Fruit fly (Drosophila melanogaster) whole organism, embryonic: ENCODE results near the gene fru.

Experiments
- Abd-B ChIP-seq: fragments of 200-800 bp; sonication (Bioruptor generic); optimal IDR thresholded peaks from 2 replicates; lab custom pipeline; 2018; ENCODE audit warnings: missing biosample characterization, mild to moderate bottlenecking, missing genetic modification characterization, moderate library complexity
- CG10431 ChIP-seq: fragments of 200-800 bp; sonication (Bioruptor generic); optimal IDR thresholded peaks from 3 replicates; lab custom pipeline; 2018; ENCODE audit warnings: missing biosample characterization, mild to moderate bottlenecking, missing genetic modification characterization
- CG14050 ChIP-seq: fragments of 200-800 bp; sonication (Bioruptor generic); IDR thresholded peaks from 3 replicates; pipeline ENCODE4 v1.3.6; 2022; ENCODE audit warnings: missing biosample characterization, missing genetic modification characterization
- CG14441 ChIP-seq: fragments of 200-800 bp; sonication (Bioruptor generic); IDR thresholded peaks from 2 replicates; pipeline ENCODE4 v1.3.6; 2022; ENCODE audit warnings: missing biosample characterization, missing genetic modification characterization
- CG16813 ChIP-seq: fragments of 200-800 bp; sonication (Bioruptor generic); IDR thresholded peaks from 3 replicates; pipeline ENCODE4 v1.3.6; 2022; ENCODE audit warnings: missing biosample characterization, missing genetic modification characterization; ENCODE audit not compliant: partially characterized antibody
- CG17568 ChIP-seq: fragments of 200-800 bp; sonication (Bioruptor generic); optimal IDR thresholded peaks from 2 replicates; lab custom pipeline; 2018; ENCODE audit warnings: missing biosample characterization, mild to moderate bottlenecking, missing genetic modification characterization, moderate library complexity
- CG17802 ChIP-seq: fragments of 200-800 bp; sonication (Bioruptor generic); optimal IDR thresholded peaks from 2 replicates; lab custom pipeline; 2018; ENCODE audit warnings: missing biosample characterization, mild to moderate bottlenecking, missing genetic modification characterization, moderate library complexity
- CG17829 ChIP-seq: fragments of 200-800 bp; optimal IDR thresholded peaks from 2 replicates; lab custom pipeline; 2019; ENCODE audit warnings: missing biosample characterization, mild to moderate bottlenecking, missing genetic modification characterization, moderate library complexity
- CG2202 ChIP-seq: fragments of 200-800 bp; sonication (Bioruptor generic); optimal IDR thresholded peaks from 2 replicates; lab custom pipeline; 2018; ENCODE audit warnings: missing biosample characterization, mild to moderate bottlenecking, missing genetic modification characterization
- CG3065 ChIP-seq: fragments of 200-800 bp; sonication (Bioruptor generic); optimal IDR thresholded peaks from 2 replicates; lab custom pipeline; 2016; ENCODE audit warnings: missing biosample characterization, missing genetic modification characterization
- CG33213 ChIP-seq: fragments of 200-800 bp; sonication (Bioruptor generic); optimal IDR thresholded peaks from 3 replicates; lab custom pipeline; 2016; ENCODE audit warnings: missing biosample characterization, missing genetic modification characterization
- CG3407 ChIP-seq: fragments of 200-800 bp; sonication (Bioruptor generic); optimal IDR thresholded peaks from 2 replicates; lab custom pipeline; 2018; ENCODE audit warnings: missing biosample characterization, mild to moderate bottlenecking, missing genetic modification characterization
- CG34224 ChIP-seq: fragments of 200-800 bp; sonication (Bioruptor generic); IDR thresholded peaks from 3 replicates; pipeline ENCODE4 v1.3.6; 2022; ENCODE audit warnings: missing biosample characterization, missing genetic modification characterization; ENCODE audit not compliant: partially characterized antibody
- CG34376 ChIP-seq: fragments of 200-800 bp; sonication (Bioruptor generic); optimal IDR thresholded peaks from 2 replicates; lab custom pipeline; 2018; ENCODE audit warnings: missing biosample characterization, mild to moderate bottlenecking, missing genetic modification characterization
- CG4404 ChIP-seq: fragments of 200-800 bp; sonication (Bioruptor generic); IDR thresholded peaks from 2 replicates; pipeline ENCODE4 v1.3.6; 2022; ENCODE audit warnings: missing biosample characterization, missing genetic modification characterization
- CG4617 ChIP-seq: fragments of 200-800 bp; sonication (Bioruptor generic); optimal IDR thresholded peaks from 3 replicates; lab custom pipeline; 2016; ENCODE audit warnings: missing biosample characterization, missing genetic modification characterization, borderline replicate concordance
- CG5953 ChIP-seq: fragments of 200-800 bp; sonication (Bioruptor generic); IDR thresholded peaks from 2 replicates; pipeline ENCODE4 v1.3.6; 2022; ENCODE audit warnings: missing biosample characterization, missing genetic modification characterization
- CG7786 ChIP-seq: fragments of 200-800 bp; sonication (Bioruptor generic); optimal IDR thresholded peaks from 2 replicates; lab custom pipeline; 2016; ENCODE audit warnings: missing biosample characterization, missing genetic modification characterization
- CG7963 ChIP-seq: fragments of 200-800 bp; sonication (Bioruptor generic); IDR thresholded peaks from 3 replicates; pipeline ENCODE4 v1.3.6; 2022; ENCODE audit warnings: missing biosample characterization, missing genetic modification characterization; ENCODE audit not compliant: partially characterized antibody
- CG8359 ChIP-seq: fragments of 200-800 bp; sonication (Bioruptor generic); optimal IDR thresholded peaks from 2 replicates; lab custom pipeline; 2017; ENCODE audit warnings: missing biosample characterization, mild to moderate bottlenecking, missing genetic modification characterization, borderline replicate concordance
- CG9797 ChIP-seq: fragments of 200-800 bp; sonication (Bioruptor generic); optimal IDR thresholded peaks from 3 replicates; lab custom pipeline; 2018; ENCODE audit warnings: missing biosample characterization, mild to moderate bottlenecking, missing genetic modification characterization
- CG9817 ChIP-seq: fragments of 200-800 bp; sonication (Bioruptor generic); optimal IDR thresholded peaks from 2 replicates; lab custom pipeline; 2018; ENCODE audit warnings: missing biosample characterization, mild to moderate bottlenecking, missing genetic modification characterization, moderate library complexity
- Camta ChIP-seq: fragments of 200-800 bp; sonication (Bioruptor generic); optimal IDR thresholded peaks from 2 replicates; lab custom pipeline; 2016; ENCODE audit warnings: missing biosample characterization, missing genetic modification characterization
- D19A ChIP-seq: fragments of 200-800 bp; optimal IDR thresholded peaks from 3 replicates; lab custom pipeline; 2019; ENCODE audit warnings: missing biosample characterization, mild to moderate bottlenecking, missing genetic modification characterization, moderate library complexity
- Dip3 ChIP-seq: fragments of 200-800 bp; sonication (Bioruptor generic); optimal IDR thresholded peaks from 3 replicates; lab custom pipeline; 2016; ENCODE audit warnings: missing biosample characterization, missing genetic modification characterization
- Hmx ChIP-seq: fragments of 200-800 bp; sonication (Bioruptor generic); optimal IDR thresholded peaks from 2 replicates; lab custom pipeline; 2016; ENCODE audit warnings: missing biosample characterization, missing genetic modification characterization
- Lpt ChIP-seq: fragments of >200 bp; optimal IDR thresholded peaks from 2 replicates; lab custom pipeline; 2018; ENCODE audit warnings: missing biosample characterization, missing genetic modification characterization
- NC2α ChIP-seq: fragments of 200-800 bp; sonication (Bioruptor generic); optimal IDR thresholded peaks from 2 replicates; lab custom pipeline; 2016; ENCODE audit warnings: missing biosample characterization, missing genetic modification characterization
- Sox102F ChIP-seq: fragments of 200-800 bp; sonication (Bioruptor generic); optimal IDR thresholded peaks from 2 replicates; lab custom pipeline; 2018; ENCODE audit warnings: missing biosample characterization, mild to moderate bottlenecking, missing genetic modification characterization, moderate library complexity
- TFAM ChIP-seq: fragments of 200-800 bp; sonication (Bioruptor generic); optimal IDR thresholded peaks from 2 replicates; lab custom pipeline; 2017; ENCODE audit warnings: missing biosample characterization, missing genetic modification characterization, inconsistent platforms
- cato ChIP-seq: fragments of 200-800 bp; sonication (Bioruptor generic); optimal IDR thresholded peaks from 2 replicates; lab custom pipeline; 2016; ENCODE audit warnings: missing biosample characterization, missing genetic modification characterization, borderline replicate concordance
- chinmo ChIP-seq: fragments of 200-800 bp; sonication (Bioruptor generic); IDR thresholded peaks from 4 replicates; pipeline ENCODE4 v1.3.6; 2022; ENCODE audit warnings: missing biosample characterization, missing genetic modification characterization; ENCODE audit not compliant: partially characterized antibody
- dan ChIP-seq: fragments of 200-800 bp; sonication (Bioruptor generic); IDR thresholded peaks from 2 replicates; pipeline ENCODE4 v1.3.6; 2022; ENCODE audit warnings: missing biosample characterization, missing genetic modification characterization
- dm ChIP-seq: fragments of 200-800 bp; sonication (Bioruptor generic); optimal IDR thresholded peaks from 3 replicates; lab custom pipeline; 2016; ENCODE audit warnings: missing biosample characterization, missing genetic modification characterization
- esg ChIP-seq: fragments of 200-800 bp; sonication (Bioruptor generic); conservative IDR thresholded peaks from 2 replicates; pipeline ENCODE4 v1.3.6; 2022; ENCODE audit warnings: missing biosample characterization, missing genetic modification characterization
- eve ChIP-seq, 2 experiments: fragments of >200 bp; optimal IDR thresholded peaks; 2 replicates each; lab custom pipeline; 2017; ENCODE audit warnings: missing biosample characterization in 2 of 2, missing genetic modification characterization in 2 of 2
- exex ChIP-seq: fragments of 200-800 bp; sonication (Bioruptor generic); optimal IDR thresholded peaks from 4 replicates; lab custom pipeline; 2018; ENCODE audit warnings: missing biosample characterization, mild to moderate bottlenecking, missing genetic modification characterization, moderate library complexity
- fd64A ChIP-seq: fragments of 200-800 bp; sonication (Bioruptor generic); optimal IDR thresholded peaks from 3 replicates; lab custom pipeline; 2018; ENCODE audit warnings: missing biosample characterization, mild to moderate bottlenecking, missing genetic modification characterization
- hb ChIP-seq: fragments of 200-800 bp; sonication (Bioruptor generic); IDR thresholded peaks from 3 replicates; pipeline ENCODE4 v1.3.6; 2022; ENCODE audit warnings: missing biosample characterization, missing genetic modification characterization; ENCODE audit not compliant: partially characterized antibody
- klu ChIP-seq: fragments of 200-800 bp; sonication (Bioruptor generic); IDR thresholded peaks from 2 replicates; pipeline ENCODE4 v1.3.6; 2022; ENCODE audit warnings: missing biosample characterization, missing genetic modification characterization
- lmd ChIP-seq: fragments of 200-800 bp; sonication (Bioruptor generic); IDR thresholded peaks from 2 replicates; pipeline ENCODE4 v1.3.6; 2022; ENCODE audit warnings: missing biosample characterization, missing genetic modification characterization
- pfk ChIP-seq: fragments of 200-800 bp; sonication (Bioruptor generic); optimal IDR thresholded peaks from 2 replicates; lab custom pipeline; 2018; ENCODE audit warnings: missing biosample characterization, mild to moderate bottlenecking, missing genetic modification characterization, moderate library complexity
- pho ChIP-seq: fragments of 200-800 bp; sonication (Bioruptor generic); optimal IDR thresholded peaks from 2 replicates; lab custom pipeline; 2016; ENCODE audit warnings: missing biosample characterization, missing genetic modification characterization
- repo ChIP-seq: fragments of 200-800 bp; sonication (Bioruptor generic); optimal IDR thresholded peaks from 2 replicates; lab custom pipeline; 2016; ENCODE audit warnings: missing biosample characterization, missing genetic modification characterization
- ro ChIP-seq: fragments of 200-800 bp; sonication (Bioruptor generic); IDR thresholded peaks from 2 replicates; pipeline ENCODE4 v1.3.6; 2022; ENCODE audit warnings: missing biosample characterization, missing genetic modification characterization
- sim ChIP-seq: fragments of 200-800 bp; sonication (Bioruptor generic); IDR thresholded peaks from 2 replicates; pipeline ENCODE4 v1.3.6; 2022; ENCODE audit warnings: missing biosample characterization, missing genetic modification characterization
- sqz ChIP-seq: fragments of 200-800 bp; sonication (Bioruptor generic); optimal IDR thresholded peaks from 3 replicates; lab custom pipeline; 2018; ENCODE audit warnings: missing biosample characterization, mild to moderate bottlenecking, missing genetic modification characterization
- twi ChIP-seq: fragments of 200-800 bp; optimal IDR thresholded peaks from 2 replicates; lab custom pipeline; 2019; ENCODE audit warnings: missing biosample characterization, mild to moderate bottlenecking, missing genetic modification characterization, moderate library complexity
- vfl ChIP-seq: fragments of 200-800 bp; sonication (Bioruptor generic); optimal IDR thresholded peaks from 2 replicates; lab custom pipeline; 2016; ENCODE audit warnings: missing biosample characterization, missing genetic modification characterization
- z ChIP-seq: fragments of 200-800 bp; sonication (Bioruptor generic); IDR thresholded peaks from 3 replicates; pipeline ENCODE4 v1.3.6; 2022; ENCODE audit warnings: missing biosample characterization, missing genetic modification characterization

fru gene

DNA sequence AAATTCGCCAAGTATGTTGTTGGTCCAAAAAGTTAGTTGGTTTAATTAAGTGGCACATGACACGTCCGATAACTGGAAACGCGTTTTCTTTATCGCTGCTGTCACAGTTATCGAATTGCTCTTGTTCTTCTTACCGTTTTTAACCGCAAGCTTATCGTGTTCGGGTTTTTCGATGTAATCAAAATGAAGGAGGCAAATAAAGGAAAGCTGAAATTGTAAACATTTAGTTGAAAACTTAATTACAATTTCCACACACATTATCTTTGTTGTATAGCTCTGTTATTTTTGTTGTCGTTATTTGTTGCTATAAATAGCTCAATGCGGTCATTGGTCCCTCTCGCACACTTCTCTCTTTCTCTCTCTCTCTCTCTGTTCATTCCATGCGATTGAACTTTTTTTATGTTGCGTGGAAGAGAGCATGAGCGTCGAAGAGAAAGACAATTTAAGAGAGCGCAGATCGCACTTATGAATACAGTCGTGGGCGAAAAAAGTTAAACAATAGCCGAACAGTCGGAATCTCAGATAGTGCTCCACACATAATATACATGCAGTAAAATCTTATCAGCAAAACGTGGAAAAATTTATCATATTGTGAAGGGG is 40.0 kb upstream of the fru start (continued):
- TF ChIP-seq CG5953 (GFP tag; lab: Robert Waterston, UW) (no peak), CG14441 (no peak), Sox102F (GFP tag; lab: Kevin White, UChicago) (peak; percentile 24), chinmo (GFP tag; lab: Robert Waterston, UW) (peak; percentile 67; the same call in 1 of the 4 replicates), exex (tag; lab: Kevin White, UChicago) (peak; percentile 69), vfl (no peak), CG2202 (tag; lab: Kevin White, UChicago) (no peak), CG4404 (GFP tag; lab: Robert Waterston, UW) (no peak), Camta (no peak), lmd (GFP tag; lab: Robert Waterston, UW) (no peak), CG7786 (no peak), sqz (GFP tag; lab: Kevin White, UChicago) (peak; percentile 88), CG16813 (GFP tag; lab: Robert Waterston, UW) (no peak), TFAM (no peak), hb (GFP tag; lab: Robert Waterston, UW) (no peak), Hmx (GFP tag; lab: Kevin White, UChicago) (no peak), eve (GFP tag; optimal IDR thresholded peaks at IDR 0.05; lab: Kevin White, UChicago) (no peak), esg (GFP tag; lab: Robert Waterston, UW) (no peak), CG9817 (no peak), CG3065 (GFP tag; lab: Kevin White, UChicago) (no peak), fd64A (GFP tag; lab: Kevin White, UChicago) (peak; percentile 11), cato (GFP tag; lab: Kevin White, UChicago) (no peak), CG9797 (GFP tag; lab: Kevin White, UChicago) (no peak), sim (GFP tag; lab: Robert Waterston, UW) (no peak), D19A (tag; lab: Kevin White, UChicago) (peak; percentile 44), CG17829 (no peak), CG33213 (peak; percentile 8), z (GFP tag; lab: Robert Waterston, UW) (peak; percentile 58; the same call in 2 of the 3 replicates), repo (GFP tag; lab: Kevin White, UChicago) (no peak), CG17802 (tag; lab: Kevin White, UChicago) (no peak), CG3407 (GFP tag; lab: Kevin White, UChicago) (no peak), Abd-B (GFP tag; lab: Kevin White, UChicago) (no peak), CG7963 (GFP tag; lab: Robert Waterston, UW) (no peak), CG34224 (peak; percentile 64), pfk (GFP tag; lab: Kevin White, UChicago) (no peak), dm (GFP tag; lab: Kevin White, UChicago) (peak; percentile 15), Dip3 (GFP tag; lab: Kevin White, UChicago) (no peak), CG8359 (GFP tag; lab: Kevin White, UChicago) (no peak), pho (no peak), CG34376 (GFP tag; lab: Kevin White, UChicago) (peak; percentile 43), CG14050 (GFP tag; lab: Robert Waterston, UW) (no peak), CG10431 (GFP tag; lab: Kevin White, UChicago) (peak; percentile 38), CG17568 (GFP tag; lab: Kevin White, UChicago) (no peak), NC2α (GFP tag; lab: Kevin White, UChicago) (no peak), CG4617 (GFP tag; lab: Kevin White, UChicago) (no peak), klu (GFP tag; lab: Robert Waterston, UW) (no peak), twi (tag; lab: Kevin White, UChicago) (no peak), Lpt (no peak), dan (GFP tag; lab: Robert Waterston, UW) (no peak), ro (GFP tag; lab: Robert Waterston, UW) (no peak)
